Fruit fly (Drosophila melanogaster) whole organism, embryonic: ENCODE data around the gene CG45002.

Source experiments
- Adf1 ChIP-seq: fragments of 200-800 bp; sonication (Bioruptor generic); IDR thresholded peaks from 2 replicates; pipeline ENCODE4 v1.3.6; 2022; ENCODE audit warnings: missing biosample characterization, missing genetic modification characterization
- Bgb ChIP-seq: fragments of 200-800 bp; sonication (Bioruptor generic); IDR thresholded peaks from 2 replicates; pipeline ENCODE4 v1.3.6; 2022; ENCODE audit warnings: missing biosample characterization, missing genetic modification characterization; ENCODE audit not compliant: partially characterized antibody
- CG10654 ChIP-seq: fragments of 200-800 bp; sonication (Bioruptor generic); optimal IDR thresholded peaks from 2 replicates; lab custom pipeline; 2016; ENCODE audit warnings: missing biosample characterization, missing genetic modification characterization
- CG11695 ChIP-seq: fragments of 200-800 bp; sonication (Bioruptor generic); IDR thresholded peaks from 3 replicates; pipeline ENCODE4 v1.3.6; 2022; ENCODE audit warnings: missing biosample characterization, missing genetic modification characterization
- CG12299 ChIP-seq: fragments of 200-800 bp; sonication (Bioruptor generic); optimal IDR thresholded peaks from 2 replicates; lab custom pipeline; 2018; ENCODE audit warnings: missing biosample characterization, mild to moderate bottlenecking, missing genetic modification characterization
- CG12659 ChIP-seq: fragments of 200-800 bp; sonication (Bioruptor generic); optimal IDR thresholded peaks from 3 replicates; lab custom pipeline; 2017; ENCODE audit warnings: mild to moderate bottlenecking, missing biosample characterization, missing genetic modification reagents, missing genetic modification characterization
- CG15479 ChIP-seq: fragments of 200-800 bp; sonication (Bioruptor generic); optimal IDR thresholded peaks from 3 replicates; lab custom pipeline; 2019; ENCODE audit warnings: missing biosample characterization, mild to moderate bottlenecking, missing genetic modification characterization, moderate library complexity
- CG17361 ChIP-seq: fragments of 200-800 bp; sonication (Bioruptor generic); IDR thresholded peaks from 3 replicates; pipeline ENCODE4 v1.3.6; 2022; ENCODE audit warnings: missing biosample characterization, missing genetic modification characterization
- CG1832 ChIP-seq: fragments of 200-800 bp; sonication (Bioruptor generic); optimal IDR thresholded peaks from 2 replicates; lab custom pipeline; 2017; ENCODE audit warnings: missing biosample characterization, mild to moderate bottlenecking, missing genetic modification characterization, inconsistent platforms
- CG2889 ChIP-seq: fragments of 200-800 bp; sonication (Bioruptor generic); IDR thresholded peaks from 3 replicates; pipeline ENCODE4 v1.3.6; 2022; ENCODE audit warnings: missing biosample characterization, missing genetic modification characterization
- CG31224 ChIP-seq: fragments of 200-800 bp; sonication (Bioruptor generic); IDR thresholded peaks from 2 replicates; pipeline ENCODE4 v1.3.6; 2022; ENCODE audit warnings: missing biosample characterization, missing genetic modification characterization
- CG4730 ChIP-seq: fragments of 200-800 bp; sonication (Bioruptor generic); IDR thresholded peaks from 2 replicates; pipeline ENCODE4 v1.3.6; 2022; ENCODE audit warnings: missing biosample characterization, missing genetic modification characterization
- CG5180 ChIP-seq: fragments of 200-800 bp; sonication (Bioruptor generic); optimal IDR thresholded peaks from 3 replicates; lab custom pipeline; 2017; ENCODE audit warnings: missing biosample characterization, missing genetic modification characterization, mild to moderate bottlenecking, moderate library complexity, missing genetic modification reagents
- CG7839 ChIP-seq: fragments of 200-800 bp; sonication (Bioruptor generic); optimal IDR thresholded peaks from 3 replicates; lab custom pipeline; 2018; ENCODE audit warnings: missing biosample characterization, mild to moderate bottlenecking, missing genetic modification characterization, moderate library complexity
- CG8388 ChIP-seq: fragments of 200-800 bp; sonication (Bioruptor generic); optimal IDR thresholded peaks from 2 replicates; lab custom pipeline; 2019; ENCODE audit warnings: missing biosample characterization, mild to moderate bottlenecking, missing genetic modification characterization, moderate library complexity
- CG8924 ChIP-seq: fragments of 200-800 bp; optimal IDR thresholded peaks from 3 replicates; lab custom pipeline; 2019; ENCODE audit warnings: missing biosample characterization, mild to moderate bottlenecking, missing genetic modification characterization, moderate library complexity
- Camta ChIP-seq: fragments of 200-800 bp; sonication (Bioruptor generic); optimal IDR thresholded peaks from 2 replicates; lab custom pipeline; 2016; ENCODE audit warnings: missing biosample characterization, missing genetic modification characterization
- Chrac-16 ChIP-seq: fragments of 200-800 bp; sonication (Bioruptor generic); optimal IDR thresholded peaks from 3 replicates; lab custom pipeline; 2016; ENCODE audit warnings: missing biosample characterization, missing genetic modification characterization
- Drgx ChIP-seq: fragments of 200-800 bp; sonication (Bioruptor generic); IDR thresholded peaks from 2 replicates; pipeline ENCODE4 v1.3.6; 2022; ENCODE audit warnings: missing biosample characterization, missing genetic modification characterization
- Ets65A ChIP-seq: fragments of 200-800 bp; sonication (Bioruptor generic); peaks from one replicate; lab custom pipeline; 2016; ENCODE audit warnings: missing biosample characterization, missing genetic modification characterization
- HHEX ChIP-seq: fragments of 200-800 bp; sonication (Bioruptor generic); optimal IDR thresholded peaks from 3 replicates; lab custom pipeline; 2017; ENCODE audit warnings: missing biosample characterization, mild to moderate bottlenecking, missing genetic modification characterization, missing genetic modification reagents
- Hmr ChIP-seq: fragments of 200-800 bp; sonication (Bioruptor generic); optimal IDR thresholded peaks from 3 replicates; lab custom pipeline; 2017; ENCODE audit warnings: mild to moderate bottlenecking, missing biosample characterization, missing genetic modification reagents, missing genetic modification characterization
- Hr3 ChIP-seq: fragments of 200-800 bp; sonication (Bioruptor generic); optimal IDR thresholded peaks from 3 replicates; lab custom pipeline; 2016; ENCODE audit warnings: missing biosample characterization, missing genetic modification characterization
- Sox100B ChIP-seq: fragments of 200-800 bp; sonication (Bioruptor generic); optimal IDR thresholded peaks from 3 replicates; lab custom pipeline; 2018; ENCODE audit warnings: missing biosample characterization, mild to moderate bottlenecking, missing genetic modification characterization
- Ssrp ChIP-seq: fragments of 200-800 bp; sonication (Bioruptor generic); optimal IDR thresholded peaks from 2 replicates; lab custom pipeline; 2018; ENCODE audit warnings: missing biosample characterization, mild to moderate bottlenecking, missing genetic modification characterization, moderate library complexity
- Trl ChIP-seq, 3 experiments: fragments of >200 bp in 2 of 3; fragments of 200-800 bp in 1 of 3; sonication (Bioruptor generic) in 1 of 3; optimal IDR thresholded peaks; 2 replicates in 1 of 3; 3 replicates in 2 of 3; lab custom pipeline; 2016 to 2017; ENCODE audit warnings: missing biosample characterization in 1 of 3, missing genetic modification characterization in 1 of 3
- Xbp1 ChIP-seq: fragments of 200-800 bp; sonication (Bioruptor generic); optimal IDR thresholded peaks from 3 replicates; lab custom pipeline; 2016; ENCODE audit warnings: missing biosample characterization, mild to moderate bottlenecking, missing genetic modification characterization
- corto ChIP-seq: fragments of 200-800 bp; sonication (Bioruptor generic); optimal IDR thresholded peaks from 2 replicates; lab custom pipeline; 2016; ENCODE audit warnings: missing biosample characterization, mild to moderate bottlenecking, missing genetic modification characterization, moderate library complexity
- crc ChIP-seq: fragments of 200-800 bp; sonication (Bioruptor generic); optimal IDR thresholded peaks from 2 replicates; lab custom pipeline; 2016; ENCODE audit warnings: missing biosample characterization, missing genetic modification characterization
- cwo ChIP-seq: fragments of 200-800 bp; sonication (Bioruptor generic); optimal IDR thresholded peaks from 3 replicates; lab custom pipeline; 2017; ENCODE audit warnings: missing biosample characterization, missing genetic modification characterization, mild to moderate bottlenecking, moderate library complexity, missing genetic modification reagents
- dimm ChIP-seq: fragments of 200-800 bp; sonication (Bioruptor generic); IDR thresholded peaks from 2 replicates; pipeline ENCODE4 v1.3.6; 2022; ENCODE audit warnings: missing biosample characterization, missing genetic modification characterization
- dysf ChIP-seq: fragments of 200-800 bp; sonication (Bioruptor generic); IDR thresholded peaks from 3 replicates; pipeline ENCODE4 v1.3.6; 2022; ENCODE audit warnings: missing biosample characterization, missing genetic modification characterization
- en ChIP-seq: fragments of 200-800 bp; sonication (Bioruptor generic); optimal IDR thresholded peaks from 2 replicates; lab custom pipeline; 2016; ENCODE audit warnings: missing biosample characterization, missing genetic modification characterization
- fd102C ChIP-seq: fragments of 200-800 bp; sonication (Bioruptor generic); optimal IDR thresholded peaks from 2 replicates; lab custom pipeline; 2018; ENCODE audit warnings: missing biosample characterization, mild to moderate bottlenecking, missing genetic modification characterization, moderate library complexity
- grau ChIP-seq: fragments of 200-800 bp; optimal IDR thresholded peaks from 3 replicates; lab custom pipeline; 2019; ENCODE audit warnings: missing biosample characterization, mild to moderate bottlenecking, missing genetic modification characterization, moderate library complexity
- hkb ChIP-seq, 2 experiments: fragments of 200-800 bp in 1 of 2; fragments of >200 bp in 1 of 2; sonication (Bioruptor generic) in 1 of 2; IDR thresholded peaks in 1 of 2; optimal IDR thresholded peaks in 1 of 2; 2 replicates each; pipeline versions ENCODE4 v1.3.6 to Lab custom; 2017 to 2022; ENCODE audit warnings: missing biosample characterization in 1 of 2, missing genetic modification characterization in 1 of 2
- ken ChIP-seq: fragments of 200-800 bp; sonication (Bioruptor generic); IDR thresholded peaks from 3 replicates; pipeline ENCODE4 v1.3.6; 2022; ENCODE audit warnings: missing biosample characterization, missing genetic modification characterization
- kni ChIP-seq: fragments of 200-800 bp; sonication (Bioruptor generic); optimal IDR thresholded peaks from 3 replicates; lab custom pipeline; 2017; ENCODE audit warnings: mild to moderate bottlenecking, missing biosample characterization, missing genetic modification reagents, missing genetic modification characterization
- knrl ChIP-seq: fragments of 200-800 bp; sonication (Bioruptor generic); IDR thresholded peaks from 3 replicates; pipeline ENCODE4 v1.3.6; 2022; ENCODE audit warnings: missing biosample characterization, missing genetic modification characterization; ENCODE audit not compliant: partially characterized antibody
- lab ChIP-seq: fragments of 200-800 bp; sonication (Bioruptor generic); optimal IDR thresholded peaks from 3 replicates; lab custom pipeline; 2017; ENCODE audit warnings: missing biosample characterization, missing genetic modification characterization, mild to moderate bottlenecking, moderate library complexity, missing genetic modification reagents
- lmd ChIP-seq: fragments of 200-800 bp; sonication (Bioruptor generic); IDR thresholded peaks from 2 replicates; pipeline ENCODE4 v1.3.6; 2022; ENCODE audit warnings: missing biosample characterization, missing genetic modification characterization
- odd ChIP-seq: fragments of 200-800 bp; sonication (Bioruptor generic); optimal IDR thresholded peaks from 2 replicates; lab custom pipeline; 2017; ENCODE audit warnings: missing biosample characterization, mild to moderate bottlenecking, missing genetic modification characterization
- pan ChIP-seq, 4 experiments: fragments of >200 bp in 3 of 4; fragments of 200-800 bp in 1 of 4; sonication (Bioruptor generic) in 1 of 4; optimal IDR thresholded peaks in 3 of 4; IDR thresholded peaks in 1 of 4; 2 replicates each; pipeline versions ENCODE4 v1.3.6 to Lab custom; 2017 to 2022; ENCODE audit warnings: missing biosample characterization in 2 of 4, missing genetic modification characterization in 2 of 4, mixed read lengths in 1 of 4
- pnt ChIP-seq: fragments of 200-800 bp; sonication (Bioruptor generic); optimal IDR thresholded peaks from 3 replicates; lab custom pipeline; 2016; ENCODE audit warnings: missing biosample characterization, missing genetic modification characterization
- salm ChIP-seq: fragments of 200-800 bp; sonication (Bioruptor generic); optimal IDR thresholded peaks from 2 replicates; lab custom pipeline; 2018; ENCODE audit warnings: missing biosample characterization, mild to moderate bottlenecking, missing genetic modification characterization
- sens-2 ChIP-seq: fragments of 200-800 bp; sonication (Bioruptor generic); IDR thresholded peaks from 2 replicates; pipeline ENCODE4 v1.3.6; 2022; ENCODE audit warnings: missing biosample characterization, missing genetic modification characterization
- tup ChIP-seq: fragments of 200-800 bp; sonication (Bioruptor generic); optimal IDR thresholded peaks from 2 replicates; lab custom pipeline; 2016; ENCODE audit warnings: missing biosample characterization, mild to moderate bottlenecking, missing genetic modification characterization, moderate library complexity
- vvl ChIP-seq: fragments of 200-800 bp; sonication (Bioruptor generic); IDR thresholded peaks from 2 replicates; pipeline ENCODE4 v1.3.6; 2022; ENCODE audit warnings: missing biosample characterization, missing genetic modification characterization

The CG45002 gene

DNA sequence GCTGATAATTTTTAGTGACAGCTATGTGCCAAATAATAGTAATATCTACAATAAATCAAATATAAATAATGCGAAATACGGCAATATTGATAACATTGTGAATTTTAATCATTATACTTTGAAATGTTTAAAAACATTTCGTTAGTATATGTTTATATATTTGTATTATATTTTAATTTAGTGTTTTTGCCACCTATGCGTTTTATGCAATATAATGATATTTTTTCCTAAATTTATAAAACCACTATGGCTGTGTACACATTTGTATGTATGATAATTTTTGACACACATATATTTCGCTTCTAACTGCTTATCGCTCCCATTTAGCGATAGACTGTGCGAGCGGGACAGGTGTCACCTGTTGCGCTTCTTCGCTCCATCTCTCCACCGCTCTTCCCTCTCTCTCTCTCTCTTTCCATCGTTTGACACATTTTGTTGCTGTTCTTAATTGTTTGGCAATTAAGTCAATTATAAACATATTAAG is 122.4 kb downstream of the CG45002 start (continued):
- TF ChIP-seq dimm (GFP tag; lab: Robert Waterston, UW) (no peak), odd (peak; percentile 8), grau (tag; lab: Kevin White, UChicago) (peak; percentile 88), hkb (optimal IDR thresholded peaks at IDR 0.05; lab: Kevin White, UChicago) (no peak), hkb (GFP tag; IDR thresholded peaks at IDR 0.05; lab: Robert Waterston, UW) (0 out of 2 replicates have a peak, but pooled peaks have one; percentile 56), Xbp1 (GFP tag; lab: Kevin White, UChicago) (peak; percentile 28), Adf1 (GFP tag; lab: Robert Waterston, UW) (peak; percentile 18; the same call in 1 of the 2 replicates), vvl (GFP tag; lab: Robert Waterston, UW) (peak; percentile 66), CG8924 (tag; lab: Kevin White, UChicago) (peak; percentile 74), pan (optimal IDR thresholded peaks at IDR 0.05; lab: Kevin White, UChicago) (no peak), pan (GFP tag; optimal IDR thresholded peaks at IDR 0.05 in 1 of 2, IDR thresholded peaks at IDR 0.05 in 1 of 2) (peak in 1 of 2 experiments; percentile 61), Ssrp (tag; lab: Kevin White, UChicago) (peak; percentile 29), CG17361 (GFP tag; lab: Robert Waterston, UW) (peak; percentile 47; the same call in 2 of the 3 replicates), CG31224 (GFP tag; lab: Robert Waterston, UW) (peak; percentile 38; the same call in 1 of the 2 replicates), CG1832 (peak; percentile 73), fd102C (GFP tag; lab: Kevin White, UChicago) (no peak), kni (no peak), dysf (GFP tag; lab: Robert Waterston, UW) (peak; percentile 68; the same call in 2 of the 3 replicates), lmd (GFP tag; lab: Robert Waterston, UW) (peak; percentile 61; the same call in 1 of the 2 replicates), CG5180 (GFP tag; lab: Kevin White, UChicago) (no peak), knrl (GFP tag; lab: Robert Waterston, UW) (no peak), CG4730 (GFP tag; lab: Robert Waterston, UW) (no peak), Ets65A (GFP tag; lab: Kevin White, UChicago) (no peak), Chrac-16 (GFP tag; lab: Kevin White, UChicago) (peak; percentile 3), salm (peak; percentile 44), CG11695 (GFP tag; lab: Robert Waterston, UW) (peak; percentile 65), tup (GFP tag; lab: Kevin White, UChicago) (no peak), ken (GFP tag; lab: Robert Waterston, UW) (no peak), lab (GFP tag; lab: Kevin White, UChicago) (peak; percentile 83), crc (GFP tag; lab: Kevin White, UChicago) (no peak), Drgx (GFP tag; lab: Robert Waterston, UW) (peak; percentile 36; the same call in 1 of the 2 replicates), CG12299 (peak; percentile 59), Hr3 (GFP tag; lab: Kevin White, UChicago) (peak; percentile 42), HHEX (GFP tag; lab: Kevin White, UChicago) (peak; percentile 59), pnt (GFP tag; lab: Kevin White, UChicago) (no peak), sens-2 (no peak), CG12659 (peak; percentile 71), Sox100B (GFP tag; lab: Kevin White, UChicago) (peak; percentile 63), Camta (GFP tag; lab: Kevin White, UChicago) (no peak), Trl (optimal IDR thresholded peaks at IDR 0.05; lab: Kevin White, UChicago) (peak in 1 of 2 experiments; percentile 26), Trl (GFP tag; optimal IDR thresholded peaks at IDR 0.05; lab: Kevin White, UChicago) (no peak), corto (no peak), en (no peak), CG15479 (GFP tag; lab: Kevin White, UChicago) (peak; percentile 23), Bgb (no peak), cwo (GFP tag; lab: Kevin White, UChicago) (peak; percentile 81), CG7839 (tag; lab: Kevin White, UChicago) (peak; percentile 87), CG10654 (GFP tag; lab: Kevin White, UChicago) (peak; percentile 11), Hmr (GFP tag; lab: Kevin White, UChicago) (peak; percentile 77), CG8388 (GFP tag; lab: Kevin White, UChicago) (peak; percentile 44), CG2889 (GFP tag; lab: Robert Waterston, UW) (no peak)
